Fruit fly (Drosophila melanogaster) ovary, adult (tissue): ENCODE measurements around the gene CG42699.
A peak's percentile ranks its signal among the peaks of the same experiment; 100 is the strongest.

ENCODE experiments used
- CG17801 ChIP-seq: fragments of 200-800 bp; optimal IDR thresholded peaks from 2 replicates; lab custom pipeline; 2019; ENCODE audit warnings: missing biosample characterization, mild to moderate bottlenecking, missing genetic modification characterization, moderate library complexity; ENCODE audit not compliant: partially characterized antibody

The CG42699 gene

dm6 chrX:5744277-5744846, 20.0 kb upstream of the CG42699 start:
- TF ChIP-seq CG17801 (GFP tag; lab: Kevin White, UChicago) = no peak

- no peak for TF ChIP-seq CG17801 (GFP tag; lab: Kevin White, UChicago)
Measured at dm6 chrX:5744992-5745732, 19.2 kb upstream of the CG42699 start.

dm6 chrX:5745840-5746815, 18.2 kb upstream of the CG42699 start:
- TF ChIP-seq CG17801 (GFP tag; lab: Kevin White, UChicago) = peak; percentile 79

- TF ChIP-seq CG17801 (GFP tag; lab: Kevin White, UChicago) = peak; percentile 95
Measured at dm6 chrX:5746864-5747861, 17.2 kb upstream of the CG42699 start, which contains the start of the genes IntS6 and Rtel1. Gene IntS6 (minus strand): TSS chrX:5747254. Gene Rtel1 (plus strand): TSS chrX:5747747.

dm6 chrX:5751949-5752348, 12.4 kb upstream of the CG42699 start, which contains the start of gene CG15772:
Gene CG15772 (plus strand): TSS chrX:5752249.
- TF ChIP-seq CG17801 (GFP tag; lab: Kevin White, UChicago) = no peak

- TF ChIP-seq CG17801 (GFP tag; lab: Kevin White, UChicago) = no peak
Measured at dm6 chrX:5752838-5753237, 11.5 kb upstream of the CG42699 start.

- peak; percentile 96 for TF ChIP-seq CG17801 (GFP tag; lab: Kevin White, UChicago)
Measured at dm6 chrX:5754837-5755828, 9.2 kb upstream of the CG42699 start, which contains the start of the genes lin-52 and CG15771. Gene lin-52 (minus strand): TSS chrX:5754958. Gene CG15771 (plus strand): TSS chrX:5755574.

dm6 chrX:5756146-5756545, 8.2 kb upstream of the CG42699 start:
- no peak for TF ChIP-seq CG17801 (GFP tag; lab: Kevin White, UChicago)

dm6 chrX:5763443-5764000, 831 bp upstream of the CG42699 start:
- TF ChIP-seq CG17801 (GFP tag; lab: Kevin White, UChicago) = no peak

- no peak for TF ChIP-seq CG17801 (GFP tag; lab: Kevin White, UChicago)
Measured at dm6 chrX:5766732-5767131, 2.4 kb downstream of the CG42699 start.

dm6 chrX:5768602-5769251, 4.4 kb downstream of the CG42699 start:
- no peak for TF ChIP-seq CG17801 (GFP tag; lab: Kevin White, UChicago)

- TF ChIP-seq CG17801 (GFP tag; lab: Kevin White, UChicago) = no peak
Measured at dm6 chrX:5770730-5771181, 6.4 kb downstream of the CG42699 start, which contains the start of gene CG3097. Gene CG3097 (minus strand): TSS chrX:5770780.
